Fruit fly (Drosophila melanogaster) whole organism, embryonic: ENCODE results near the gene CG6048.

Source experiments
- Antp ChIP-seq: fragments of 200-800 bp; sonication (Bioruptor generic); optimal IDR thresholded peaks from 3 replicates; lab custom pipeline; 2016; ENCODE audit warnings: missing biosample characterization, missing genetic modification characterization
- BEAF-32 ChIP-seq: fragments of 200-800 bp; sonication (Bioruptor generic); optimal IDR thresholded peaks from 3 replicates; lab custom pipeline; 2017; ENCODE audit warnings: missing biosample characterization, missing genetic modification characterization, mild to moderate bottlenecking, moderate library complexity, missing genetic modification reagents
- BtbVII ChIP-seq: fragments of 200-800 bp; sonication (Bioruptor generic); optimal IDR thresholded peaks from 3 replicates; lab custom pipeline; 2017; ENCODE audit warnings: missing biosample characterization, mild to moderate bottlenecking, missing genetic modification characterization
- CG10565 ChIP-seq: fragments of 200-800 bp; sonication (Bioruptor generic); optimal IDR thresholded peaks from 3 replicates; lab custom pipeline; 2016; ENCODE audit warnings: missing biosample characterization, mild to moderate bottlenecking, missing genetic modification characterization
- CG10654 ChIP-seq: fragments of 200-800 bp; sonication (Bioruptor generic); optimal IDR thresholded peaks from 2 replicates; lab custom pipeline; 2016; ENCODE audit warnings: missing biosample characterization, missing genetic modification characterization
- CG13296 ChIP-seq: fragments of 200-800 bp; sonication (Bioruptor generic); optimal IDR thresholded peaks from 3 replicates; lab custom pipeline; 2018; ENCODE audit warnings: missing biosample characterization, mild to moderate bottlenecking, missing genetic modification characterization
- CG15514 ChIP-seq: fragments of 200-800 bp; sonication (Bioruptor generic); optimal IDR thresholded peaks from 3 replicates; lab custom pipeline; 2017; ENCODE audit warnings: missing biosample characterization, missing genetic modification characterization, mild to moderate bottlenecking, moderate library complexity, missing genetic modification reagents
- CG16779 ChIP-seq: fragments of 200-800 bp; sonication (Bioruptor generic); IDR thresholded peaks from 2 replicates; pipeline ENCODE4 v1.3.6; 2022; ENCODE audit warnings: missing biosample characterization, missing genetic modification characterization
- CG16815 ChIP-seq: fragments of 200-800 bp; sonication (Bioruptor generic); optimal IDR thresholded peaks from 3 replicates; lab custom pipeline; 2017; ENCODE audit warnings: missing biosample characterization, mild to moderate bottlenecking, missing genetic modification characterization
- CG17361 ChIP-seq: fragments of 200-800 bp; sonication (Bioruptor generic); IDR thresholded peaks from 3 replicates; pipeline ENCODE4 v1.3.6; 2022; ENCODE audit warnings: missing biosample characterization, missing genetic modification characterization
- CG18476 ChIP-seq: fragments of 200-800 bp; sonication (Bioruptor generic); optimal IDR thresholded peaks from 2 replicates; lab custom pipeline; 2016; ENCODE audit warnings: missing biosample characterization, mild to moderate bottlenecking, missing genetic modification characterization
- CG2712 ChIP-seq: fragments of 200-800 bp; optimal IDR thresholded peaks from 3 replicates; lab custom pipeline; 2019; ENCODE audit warnings: missing biosample characterization, mild to moderate bottlenecking, missing genetic modification characterization, moderate library complexity
- CG30403 ChIP-seq: fragments of 200-800 bp; sonication (Bioruptor generic); optimal IDR thresholded peaks from 3 replicates; lab custom pipeline; 2016; ENCODE audit warnings: missing biosample characterization, missing genetic modification characterization
- CG3407 ChIP-seq: fragments of 200-800 bp; sonication (Bioruptor generic); optimal IDR thresholded peaks from 2 replicates; lab custom pipeline; 2018; ENCODE audit warnings: missing biosample characterization, mild to moderate bottlenecking, missing genetic modification characterization
- CG3847 ChIP-seq: fragments of 200-800 bp; sonication (Bioruptor generic); IDR thresholded peaks from 2 replicates; pipeline ENCODE4 v1.3.6; 2022; ENCODE audit warnings: missing biosample characterization, missing genetic modification characterization
- CG43689 ChIP-seq: fragments of 200-800 bp; sonication (Bioruptor generic); IDR thresholded peaks from 2 replicates; pipeline ENCODE4 v1.3.6; 2022; ENCODE audit warnings: missing biosample characterization, missing genetic modification characterization
- CG5245 ChIP-seq: fragments of 200-800 bp; sonication (Bioruptor generic); optimal IDR thresholded peaks from 3 replicates; lab custom pipeline; 2016; ENCODE audit warnings: missing biosample characterization, missing genetic modification characterization
- CG6175 ChIP-seq: fragments of 200-800 bp; sonication (Bioruptor generic); IDR thresholded peaks from 3 replicates; pipeline ENCODE4 v1.3.6; 2022; ENCODE audit warnings: missing biosample characterization, missing genetic modification characterization
- CG6654 ChIP-seq: fragments of 200-800 bp; sonication (Bioruptor generic); optimal IDR thresholded peaks from 2 replicates; lab custom pipeline; 2017; ENCODE audit warnings: missing biosample characterization, mild to moderate bottlenecking, missing genetic modification characterization
- CG7271 ChIP-seq: fragments of 200-800 bp; sonication (Bioruptor generic); optimal IDR thresholded peaks from 2 replicates; lab custom pipeline; 2018; ENCODE audit warnings: missing biosample characterization, mild to moderate bottlenecking, missing genetic modification characterization, moderate library complexity
- CG7372 ChIP-seq: fragments of 200-800 bp; sonication (Bioruptor generic); IDR thresholded peaks from 2 replicates; pipeline ENCODE4 v1.3.6; 2022; ENCODE audit warnings: missing biosample characterization, missing genetic modification characterization
- CG8765 ChIP-seq: fragments of 200-800 bp; sonication (Bioruptor generic); IDR thresholded peaks from 2 replicates; pipeline ENCODE4 v1.3.6; 2022; ENCODE audit warnings: missing biosample characterization, missing genetic modification characterization
- D ChIP-seq, 2 experiments: fragments of 200-800 bp in 1 of 2; fragments of >200 bp in 1 of 2; sonication (Bioruptor generic) in 1 of 2; optimal IDR thresholded peaks; 2 replicates in 1 of 2; 3 replicates in 1 of 2; lab custom pipeline; 2017; ENCODE audit warnings: mild to moderate bottlenecking in 1 of 2, missing biosample characterization in 1 of 2, missing genetic modification characterization in 1 of 2, missing genetic modification reagents in 1 of 2
- Dfd ChIP-seq, 2 experiments: fragments of >200 bp; optimal IDR thresholded peaks; 2 replicates each; lab custom pipeline; 2017; ENCODE audit warnings: missing biosample characterization in 2 of 2, missing genetic modification characterization in 2 of 2
- ERR ChIP-seq: fragments of 200-800 bp; sonication (Bioruptor generic); optimal IDR thresholded peaks from 2 replicates; lab custom pipeline; 2016; ENCODE audit warnings: missing biosample characterization, missing genetic modification characterization
- Elba2 ChIP-seq: fragments of 200-800 bp; sonication (Bioruptor generic); optimal IDR thresholded peaks from 3 replicates; lab custom pipeline; 2016; ENCODE audit warnings: missing biosample characterization, missing genetic modification characterization
- Hr3 ChIP-seq: fragments of 200-800 bp; sonication (Bioruptor generic); optimal IDR thresholded peaks from 3 replicates; lab custom pipeline; 2016; ENCODE audit warnings: missing biosample characterization, missing genetic modification characterization
- Oaz ChIP-seq: fragments of 200-800 bp; sonication (Bioruptor generic); IDR thresholded peaks from 2 replicates; pipeline ENCODE4 v1.3.6; 2022; ENCODE audit warnings: missing biosample characterization, missing genetic modification characterization
- Pdp1 ChIP-seq, 2 experiments: fragments of 200-800 bp; sonication (Bioruptor generic); optimal IDR thresholded peaks; 3 replicates each; lab custom pipeline; 2016; ENCODE audit warnings: missing biosample characterization in 2 of 2, missing genetic modification characterization in 2 of 2, mild to moderate bottlenecking in 1 of 2, moderate library complexity in 1 of 2
- Spps ChIP-seq: fragments of 200-800 bp; sonication (Bioruptor generic); optimal IDR thresholded peaks from 2 replicates; lab custom pipeline; 2018; ENCODE audit warnings: missing biosample characterization, mild to moderate bottlenecking, missing genetic modification characterization
- TFAM ChIP-seq: fragments of 200-800 bp; sonication (Bioruptor generic); optimal IDR thresholded peaks from 2 replicates; lab custom pipeline; 2017; ENCODE audit warnings: missing biosample characterization, missing genetic modification characterization, inconsistent platforms
- Taf1 ChIP-seq: fragments of 200-800 bp; sonication (Bioruptor generic); IDR thresholded peaks from 2 replicates; pipeline ENCODE4 v1.3.6; 2022; ENCODE audit warnings: missing biosample characterization, missing genetic modification characterization
- ac ChIP-seq: fragments of 200-800 bp; sonication (Bioruptor generic); optimal IDR thresholded peaks from 3 replicates; lab custom pipeline; 2017; ENCODE audit warnings: missing biosample characterization, mild to moderate bottlenecking, missing genetic modification characterization
- az2 ChIP-seq: fragments of 200-800 bp; sonication (Bioruptor generic); optimal IDR thresholded peaks from 3 replicates; lab custom pipeline; 2016; ENCODE audit warnings: missing biosample characterization, missing genetic modification characterization
- bcd ChIP-seq: fragments of 200-800 bp; sonication (Bioruptor generic); optimal IDR thresholded peaks from 2 replicates; lab custom pipeline; 2017; ENCODE audit warnings: missing biosample characterization, mild to moderate bottlenecking, missing genetic modification characterization
- cato ChIP-seq: fragments of 200-800 bp; sonication (Bioruptor generic); optimal IDR thresholded peaks from 2 replicates; lab custom pipeline; 2016; ENCODE audit warnings: missing biosample characterization, missing genetic modification characterization, borderline replicate concordance
- chn ChIP-seq: fragments of 200-800 bp; sonication (Bioruptor generic); optimal IDR thresholded peaks from 2 replicates; lab custom pipeline; 2016; ENCODE audit warnings: missing biosample characterization, missing genetic modification characterization
- dm ChIP-seq: fragments of 200-800 bp; sonication (Bioruptor generic); optimal IDR thresholded peaks from 3 replicates; lab custom pipeline; 2016; ENCODE audit warnings: missing biosample characterization, missing genetic modification characterization
- dmrt99B ChIP-seq: fragments of 200-800 bp; sonication (Bioruptor generic); optimal IDR thresholded peaks from 2 replicates; lab custom pipeline; 2018; ENCODE audit warnings: missing biosample characterization, mild to moderate bottlenecking, missing genetic modification characterization, moderate library complexity
- dpn ChIP-seq, 2 experiments: fragments of 200-800 bp; sonication (Bioruptor generic); optimal IDR thresholded peaks; 3 replicates each; lab custom pipeline; 2016; ENCODE audit warnings: missing biosample characterization in 2 of 2, missing genetic modification characterization in 2 of 2
- dysf ChIP-seq: fragments of 200-800 bp; sonication (Bioruptor generic); IDR thresholded peaks from 3 replicates; pipeline ENCODE4 v1.3.6; 2022; ENCODE audit warnings: missing biosample characterization, missing genetic modification characterization
- lmd ChIP-seq: fragments of 200-800 bp; sonication (Bioruptor generic); IDR thresholded peaks from 2 replicates; pipeline ENCODE4 v1.3.6; 2022; ENCODE audit warnings: missing biosample characterization, missing genetic modification characterization
- nerfin-1 ChIP-seq: fragments of 200-800 bp; sonication (Bioruptor generic); optimal IDR thresholded peaks from 3 replicates; lab custom pipeline; 2019; ENCODE audit warnings: missing biosample characterization, mild to moderate bottlenecking, missing genetic modification characterization, moderate library complexity
- pzg ChIP-seq: fragments of 200-800 bp; sonication (Bioruptor generic); optimal IDR thresholded peaks from 3 replicates; lab custom pipeline; 2018; ENCODE audit warnings: missing biosample characterization, mild to moderate bottlenecking, missing genetic modification characterization, moderate library complexity
- so ChIP-seq: fragments of 200-800 bp; sonication (Bioruptor generic); IDR thresholded peaks from 3 replicates; pipeline ENCODE4 v1.3.6; 2022; ENCODE audit warnings: missing biosample characterization, missing genetic modification characterization
- sqz ChIP-seq: fragments of 200-800 bp; sonication (Bioruptor generic); optimal IDR thresholded peaks from 3 replicates; lab custom pipeline; 2018; ENCODE audit warnings: missing biosample characterization, mild to moderate bottlenecking, missing genetic modification characterization
- stc ChIP-seq: fragments of 200-800 bp; sonication (Bioruptor generic); IDR thresholded peaks from 2 replicates; pipeline ENCODE4 v1.3.6; 2022; ENCODE audit warnings: missing biosample characterization, missing genetic modification characterization
- vnd ChIP-seq: fragments of 200-800 bp; sonication (Bioruptor generic); IDR thresholded peaks from 3 replicates; pipeline ENCODE4 v1.3.6; 2022; ENCODE audit warnings: missing biosample characterization, missing genetic modification characterization; ENCODE audit not compliant: partially characterized antibody
- wor ChIP-seq: fragments of 200-800 bp; sonication (Bioruptor generic); IDR thresholded peaks from 2 replicates; pipeline ENCODE4 v1.3.6; 2022; ENCODE audit warnings: missing biosample characterization, missing genetic modification characterization
- zfh2 ChIP-seq: fragments of 200-800 bp; sonication (Bioruptor generic); optimal IDR thresholded peaks from 2 replicates; lab custom pipeline; 2016; ENCODE audit warnings: missing biosample characterization, missing genetic modification characterization

CG6048 gene

dm6 chrX:5980883-5981282 is 28.5 kb downstream of the CG6048 start (continued):
- TF ChIP-seq vnd (no peak), CG10565 (GFP tag; lab: Kevin White, UChicago) (no peak), dysf (GFP tag; lab: Robert Waterston, UW) (peak; percentile 89), Spps (tag; lab: Kevin White, UChicago) (no peak), dpn (GFP tag; optimal IDR thresholded peaks at IDR 0.05; lab: Kevin White, UChicago) (peak; percentile 69 to 72), CG18476 (GFP tag; lab: Kevin White, UChicago) (peak; percentile 30), dmrt99B (tag; lab: Kevin White, UChicago) (peak; percentile 81), CG3407 (GFP tag; lab: Kevin White, UChicago) (peak; percentile 12), ac (GFP tag; lab: Kevin White, UChicago) (no peak), Hr3 (GFP tag; lab: Kevin White, UChicago) (peak; percentile 52), dm (GFP tag; lab: Kevin White, UChicago) (peak; percentile 34), CG16779 (GFP tag; lab: Robert Waterston, UW) (0 out of 2 replicates have a peak, but pooled peaks have one; percentile 67), TFAM (GFP tag; lab: Kevin White, UChicago) (no peak), CG5245 (peak; percentile 15), CG16815 (peak; percentile 12), nerfin-1 (tag; lab: Kevin White, UChicago) (peak; percentile 12), CG30403 (GFP tag; lab: Kevin White, UChicago) (peak; percentile 69), bcd (GFP tag; lab: Kevin White, UChicago) (peak; percentile 73), zfh2 (GFP tag; lab: Kevin White, UChicago) (peak; percentile 55), CG6654 (GFP tag; lab: Kevin White, UChicago) (peak; percentile 7), Taf1 (GFP tag; lab: Robert Waterston, UW) (peak; percentile 83), Elba2 (GFP tag; lab: Kevin White, UChicago) (no peak), az2 (GFP tag; lab: Kevin White, UChicago) (peak; percentile 45), CG13296 (GFP tag; lab: Kevin White, UChicago) (peak; percentile 72), CG7271 (tag; lab: Kevin White, UChicago) (no peak), sqz (GFP tag; lab: Kevin White, UChicago) (peak; percentile 16), D (optimal IDR thresholded peaks at IDR 0.05; lab: Kevin White, UChicago) (no peak), D (GFP tag; optimal IDR thresholded peaks at IDR 0.05; lab: Kevin White, UChicago) (peak; percentile 47), CG43689 (GFP tag; lab: Robert Waterston, UW) (0 out of 2 replicates have a peak, but pooled peaks have one; percentile 61), CG6175 (no peak), Dfd (GFP tag; optimal IDR thresholded peaks at IDR 0.05; lab: Kevin White, UChicago) (no peak), so (0 out of 3 replicates have a peak, but pooled peaks have one; percentile 69), CG8765 (GFP tag; lab: Robert Waterston, UW) (no peak), CG15514 (GFP tag; lab: Kevin White, UChicago) (peak; percentile 70), CG10654 (GFP tag; lab: Kevin White, UChicago) (peak; percentile 56), chn (peak; percentile 60), CG2712 (tag; lab: Kevin White, UChicago) (peak; percentile 75), BEAF-32 (GFP tag; lab: Kevin White, UChicago) (no peak), Antp (GFP tag; lab: Kevin White, UChicago) (peak; percentile 43), wor (GFP tag; lab: Robert Waterston, UW) (0 out of 2 replicates have a peak, but pooled peaks have one; percentile 30), CG3847 (GFP tag; lab: Robert Waterston, UW) (peak; percentile 79), cato (GFP tag; lab: Kevin White, UChicago) (no peak), Oaz (GFP tag; lab: Robert Waterston, UW) (peak; percentile 46; the same call in 1 of the 2 replicates), CG7372 (GFP tag; lab: Robert Waterston, UW) (peak; percentile 62), BtbVII (GFP tag; lab: Kevin White, UChicago) (peak; percentile 78), lmd (GFP tag; lab: Robert Waterston, UW) (peak; percentile 87), CG17361 (GFP tag; lab: Robert Waterston, UW) (peak; percentile 65), ERR (GFP tag; lab: Kevin White, UChicago) (peak; percentile 38), pzg (GFP tag; lab: Kevin White, UChicago) (no peak), Pdp1 (GFP tag; optimal IDR thresholded peaks at IDR 0.05; lab: Kevin White, UChicago) (peak; percentile 65 to 80), stc (GFP tag; lab: Robert Waterston, UW) (peak; percentile 82)
